Worm (Caenorhabditis elegans) whole organism, L4/young adult: ENCODE measurements around the gene fars-2.

ENCODE experiments used
- W03F9.2 ChIP-seq: fragments of 150-350 bp; optimal IDR thresholded peaks from 2 replicates; lab custom pipeline; 2014; ENCODE audit warnings: missing biosample characterization, missing genetic modification characterization
- him-1 ChIP-seq: sonication (generic microtip); optimal IDR thresholded peaks from 2 replicates; lab custom pipeline; 2016; ENCODE audit warnings: missing genotype, missing genetic modification reagents, missing genetic modification characterization, missing compliant biosample characterization

DNA sequence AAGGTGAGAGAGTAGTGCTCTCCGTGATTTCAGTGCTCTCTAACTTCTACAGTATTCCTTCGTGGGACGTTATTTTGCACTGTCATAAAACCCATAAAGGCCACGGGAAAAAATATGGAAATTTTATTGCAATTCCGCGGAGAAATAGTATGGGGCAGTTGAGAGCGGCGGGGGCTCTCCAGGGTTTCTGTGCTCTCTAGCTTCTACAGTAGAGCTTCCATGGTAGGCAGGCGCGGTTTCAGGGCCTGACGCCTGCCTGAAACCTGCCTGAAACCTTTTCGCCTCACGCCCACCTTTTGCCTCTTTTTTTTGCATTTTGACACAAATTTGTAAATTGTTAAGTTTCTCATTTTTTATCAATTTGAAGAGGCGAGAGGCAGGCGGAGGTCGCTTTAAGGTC lies 50.3 kb downstream of the fars-2 start:
- no peak for TF ChIP-seq him-1 (tag; lab: Kevin White, UChicago)
- TF ChIP-seq W03F9.2 (tag; lab: Kevin White, UChicago) = no peak
